Worm (Caenorhabditis elegans) whole organism, L2 larva: ENCODE data around the gene F36H12.10.
"Not testable (repeated sequence)": the region's sequence is repeated elsewhere in the genome, so short reads cannot be mapped to it uniquely, and the experiment has no call there.

Source experiments
- C34F6.9 ChIP-seq: fragments of 150-350 bp; optimal IDR thresholded peaks from 2 replicates; lab custom pipeline; 2014; ENCODE audit warnings: missing biosample characterization, missing genetic modification characterization
- R02D3.7 ChIP-seq: fragments of 150-350 bp; optimal IDR thresholded peaks from 2 replicates; lab custom pipeline; 2014; ENCODE audit warnings: missing biosample characterization, missing genetic modification characterization
- Y55F3AM.14 ChIP-seq: fragments of 200-800 bp; sonication (Bioruptor generic); optimal IDR thresholded peaks from 2 replicates; lab custom pipeline; 2018; ENCODE audit warnings: mild to moderate bottlenecking, missing genetic modification characterization, missing compliant biosample characterization
- ZK546.5 ChIP-seq: sonication (generic microtip); optimal IDR thresholded peaks from 2 replicates; lab custom pipeline; 2017; ENCODE audit warnings: missing biosample characterization, missing genetic modification characterization
- alr-1 ChIP-seq: fragments of 150-350 bp; optimal IDR thresholded peaks from 2 replicates; lab custom pipeline; 2014; ENCODE audit warnings: missing biosample characterization, missing genetic modification characterization
- aly-2 ChIP-seq: fragments of 150-350 bp; optimal IDR thresholded peaks from 2 replicates; lab custom pipeline; 2014; ENCODE audit warnings: missing biosample characterization, missing genetic modification characterization
- blmp-1 ChIP-seq: sonication (generic microtip); optimal IDR thresholded peaks from 2 replicates; lab custom pipeline; 2017; ENCODE audit warnings: missing genetic modification characterization, mild to moderate bottlenecking, missing compliant biosample characterization, antibody characterized with exemption, moderate library complexity; ENCODE audit not compliant: insufficient read depth
- ceh-16 ChIP-seq: fragments of 150-350 bp; optimal IDR thresholded peaks from 2 replicates; lab custom pipeline; 2014; ENCODE audit warnings: missing biosample characterization, missing genetic modification characterization
- crh-2 ChIP-seq: sonication (generic microtip); optimal IDR thresholded peaks from 2 replicates; lab custom pipeline; 2017; ENCODE audit warnings: missing biosample characterization, missing genetic modification characterization
- dmd-4 ChIP-seq: sonication (generic microtip); optimal IDR thresholded peaks from 2 replicates; lab custom pipeline; 2017; ENCODE audit warnings: missing biosample characterization, missing genetic modification characterization
- egl-27 ChIP-seq: sonication (generic microtip); optimal IDR thresholded peaks from 3 replicates; lab custom pipeline; 2017; ENCODE audit warnings: missing biosample characterization, missing genetic modification reagents, missing genetic modification characterization
- elt-1 ChIP-seq: fragments of 150-350 bp; optimal IDR thresholded peaks from 2 replicates; lab custom pipeline; 2014; ENCODE audit warnings: missing biosample characterization, missing genetic modification characterization
- fos-1 ChIP-seq: fragments of 150-350 bp; optimal IDR thresholded peaks from 2 replicates; lab custom pipeline; 2014; ENCODE audit warnings: missing biosample characterization, missing genetic modification characterization
- gmeb-1 ChIP-seq: fragments of 150-350 bp; optimal IDR thresholded peaks from 2 replicates; lab custom pipeline; 2014; ENCODE audit warnings: missing biosample characterization, missing genetic modification characterization
- lin-13 ChIP-seq: fragments of 150-350 bp; optimal IDR thresholded peaks from 2 replicates; lab custom pipeline; 2014; ENCODE audit warnings: missing biosample characterization, missing genetic modification reagents, missing genetic modification characterization
- lin-39 ChIP-seq: fragments of 150-350 bp; optimal IDR thresholded peaks from 2 replicates; lab custom pipeline; 2014; ENCODE audit warnings: missing biosample characterization, missing genetic modification reagents, missing genetic modification characterization
- lsy-2 ChIP-seq, 2 experiments: fragments of 150-350 bp in 1 of 2; sonication (generic microtip) in 1 of 2; optimal IDR thresholded peaks; 2 replicates each; lab custom pipeline; 2014 to 2017; ENCODE audit warnings: missing biosample characterization in 2 of 2, missing genetic modification characterization in 2 of 2
- mbf-1 ChIP-seq: sonication (generic microtip); optimal IDR thresholded peaks from 2 replicates; lab custom pipeline; 2017; ENCODE audit warnings: missing biosample characterization, missing genetic modification characterization
- mdl-1 ChIP-seq, 2 experiments: fragments of 150-350 bp in 1 of 2; sonication (generic microtip) in 1 of 2; optimal IDR thresholded peaks; 2 replicates each; lab custom pipeline; 2017; ENCODE audit warnings: missing biosample characterization in 2 of 2, missing genetic modification characterization in 2 of 2
- nhr-10 ChIP-seq: sonication (generic microtip); optimal IDR thresholded peaks from 2 replicates; lab custom pipeline; 2017; ENCODE audit warnings: missing biosample characterization, missing genetic modification characterization
- nhr-11 ChIP-seq: fragments of 150-350 bp; optimal IDR thresholded peaks from 2 replicates; lab custom pipeline; 2014; ENCODE audit warnings: missing biosample characterization, missing genetic modification characterization
- nhr-23 ChIP-seq: fragments of 150-350 bp; optimal IDR thresholded peaks from 2 replicates; lab custom pipeline; 2014; ENCODE audit warnings: missing biosample characterization, missing genetic modification reagents, missing genetic modification characterization
- nhr-237 ChIP-seq: fragments of 150-350 bp; optimal IDR thresholded peaks from 2 replicates; lab custom pipeline; 2014; ENCODE audit warnings: missing biosample characterization, missing genetic modification characterization
- nhr-25 ChIP-seq: fragments of 150-350 bp; sonication (generic microtip); optimal IDR thresholded peaks from 3 replicates; lab custom pipeline; 2014; ENCODE audit warnings: missing biosample characterization, missing genetic modification characterization
- nhr-6 ChIP-seq: fragments of 150-350 bp; optimal IDR thresholded peaks from 2 replicates; lab custom pipeline; 2014; ENCODE audit warnings: missing biosample characterization, missing genetic modification characterization
- peb-1 ChIP-seq: fragments of 150-350 bp; optimal IDR thresholded peaks from 2 replicates; lab custom pipeline; 2014; ENCODE audit warnings: missing biosample characterization, missing genetic modification characterization
- skn-1 ChIP-seq: sonication (generic microtip); optimal IDR thresholded peaks from 2 replicates; lab custom pipeline; 2017; ENCODE audit warnings: missing biosample characterization, missing genetic modification characterization
- sma-3 ChIP-seq: sonication (generic microtip); optimal IDR thresholded peaks from 2 replicates; lab custom pipeline; 2016; ENCODE audit warnings: missing genetic modification reagents, missing genetic modification characterization, missing compliant biosample characterization
- sma-9 ChIP-seq, 2 experiments: fragments of 150-350 bp in 1 of 2; sonication (generic microtip) in 1 of 2; optimal IDR thresholded peaks; 2 replicates each; lab custom pipeline; 2014 to 2016; ENCODE audit warnings: missing genetic modification characterization in 2 of 2, mild to moderate bottlenecking in 1 of 2, missing biosample characterization in 1 of 2, missing compliant biosample characterization in 1 of 2, missing genetic modification reagents in 1 of 2, moderate library complexity in 1 of 2
- unc-62 ChIP-seq: fragments of 150-350 bp; optimal IDR thresholded peaks from 2 replicates; lab custom pipeline; 2014; ENCODE audit warnings: missing biosample characterization, missing genetic modification reagents, missing genetic modification characterization
- ztf-1 ChIP-seq: fragments of 200-800 bp; sonication (Bioruptor generic); conservative IDR thresholded peaks from 2 replicates; pipeline ENCODE4 v1.3.6; 2022; ENCODE audit warnings: missing genetic modification characterization, missing compliant biosample characterization
- ztf-11 ChIP-seq: sonication (generic microtip); optimal IDR thresholded peaks from 2 replicates; lab custom pipeline; 2017; ENCODE audit warnings: missing biosample characterization, missing genetic modification characterization

F36H12.10 gene

ce11 chrIV:5254678-5255077 lies at the start of gene F36H12.10:
Gene F36H12.10 (minus strand): TSS chrIV:5254778.
- TF ChIP-seq ztf-1 (GFP tag; lab: Robert Waterston, UW); ztf-11 (tag; lab: Kevin White, UChicago); ZK546.5 (tag; lab: Kevin White, UChicago): not testable (repeated sequence)

ce11 chrIV:5303030-5303429 lies 48.5 kb upstream of the F36H12.10 start, which contains the start of gene ZK354.7:
Gene ZK354.7 (minus strand): TSS chrIV:5303130.
- TF ChIP-seq nhr-6 (tag; lab: Kevin White, UChicago) (no peak), crh-2 (no peak), fos-1 (tag; lab: Kevin White, UChicago) (no peak), sma-9 (GFP tag; optimal IDR thresholded peaks at IDR 0.05; lab: Kevin White, UChicago) (no peak), sma-9 (tag; optimal IDR thresholded peaks at IDR 0.05; lab: Kevin White, UChicago) (no peak), nhr-23 (no peak), egl-27 (tag; lab: Kevin White, UChicago) (no peak), nhr-25 (no peak), lin-13 (GFP tag; lab: Kevin White, UChicago) (no peak), unc-62 (GFP tag; lab: Kevin White, UChicago) (no peak), peb-1 (no peak), aly-2 (tag; lab: Kevin White, UChicago) (no peak), dmd-4 (tag; lab: Kevin White, UChicago) (no peak), nhr-10 (no peak), Y55F3AM.14 (no peak), blmp-1 (tag; lab: Kevin White, UChicago) (no peak)

ce11 chrIV:5297436-5298012 lies 42.9 kb upstream of the F36H12.10 start, which contains the start of the genes ZK354.6 and msp-113:
Gene ZK354.6 (minus strand): TSS chrIV:5297536.
Gene msp-113 (plus strand): TSS chrIV:5297962.
- TF ChIP-seq gmeb-1 (no peak), ztf-1 (GFP tag; lab: Robert Waterston, UW) (no peak), Y55F3AM.14 (no peak), ZK546.5 (tag; lab: Kevin White, UChicago) (no peak), sma-3 (GFP tag; lab: Kevin White, UChicago) (no peak), unc-62 (GFP tag; lab: Kevin White, UChicago) (no peak), mdl-1 (tag; optimal IDR thresholded peaks at IDR 0.05; lab: Kevin White, UChicago) (no peak), R02D3.7 (tag; lab: Kevin White, UChicago) (no peak), lsy-2 (tag; optimal IDR thresholded peaks at IDR 0.05; lab: Kevin White, UChicago) (no peak), dmd-4 (tag; lab: Kevin White, UChicago) (no peak), nhr-10 (no peak)

ce11 chrIV:5295240-5295639 lies 40.7 kb upstream of the F36H12.10 start, which contains the start of gene msp-51:
Gene msp-51 (minus strand): TSS chrIV:5295340.
- not testable (repeated sequence) for TF ChIP-seq dmd-4 (tag; lab: Kevin White, UChicago); alr-1 (tag; lab: Kevin White, UChicago); mbf-1

ce11 chrIV:5294467-5294866 lies 39.9 kb upstream of the F36H12.10 start:
- TF ChIP-seq nhr-237 (tag; lab: Kevin White, UChicago) (no peak), peb-1 (no peak), nhr-6 (tag; lab: Kevin White, UChicago) (no peak), skn-1 (tag; lab: Kevin White, UChicago) (no peak), ceh-16 (tag; lab: Kevin White, UChicago) (no peak), nhr-11 (tag; lab: Kevin White, UChicago) (no peak), mbf-1 (no peak), nhr-25 (no peak), lin-39 (tag; lab: Kevin White, UChicago) (no peak), Y55F3AM.14 (no peak), sma-3 (GFP tag; lab: Kevin White, UChicago) (no peak), ztf-1 (GFP tag; lab: Robert Waterston, UW) (no peak), mdl-1 (tag; optimal IDR thresholded peaks at IDR 0.05; lab: Kevin White, UChicago) (no peak), blmp-1 (tag; lab: Kevin White, UChicago) (no peak), C34F6.9 (tag; lab: Kevin White, UChicago) (no peak), elt-1 (tag; lab: Kevin White, UChicago) (no peak)
